Worm (Caenorhabditis elegans): ENCODE measurements around the gene vglu-2.

DNA sequence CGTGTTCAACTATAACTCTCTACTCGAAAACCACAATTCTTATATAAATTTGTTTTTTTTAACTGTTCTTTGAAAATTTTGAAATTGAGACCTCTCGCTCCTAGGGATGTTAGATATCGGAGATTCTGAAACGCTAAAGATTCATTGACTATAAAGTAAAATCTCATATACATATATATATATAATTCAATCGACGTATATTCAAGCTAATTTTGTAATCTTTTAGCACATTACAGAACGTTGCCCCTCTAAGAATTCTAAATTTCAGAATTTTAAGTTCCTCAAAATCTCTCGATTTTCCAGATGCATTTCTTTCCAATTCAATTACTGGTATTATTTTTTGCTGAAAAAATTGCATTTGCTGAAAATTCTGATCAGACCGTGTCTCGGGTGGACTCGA, 16.1 kb upstream of the vglu-2 start, which contains the start of gene pad-2:
- TF ChIP-seq pes-1 (GFP tag; IDR thresholded peaks at IDR 0.05) (no peak), B0310.2 (tag; optimal IDR thresholded peaks at IDR 0.05) (no peak)

Data from whole organism, early embryonic.